Worm (Caenorhabditis elegans): ENCODE data around the gene nhr-90.

- TF ChIP-seq snpc-4 (tag; optimal IDR thresholded peaks at IDR 0.05) (no peak), fos-1 (tag; optimal IDR thresholded peaks at IDR 0.05) (no peak), unc-39 (tag; optimal IDR thresholded peaks at IDR 0.05) (no peak), alr-1 (tag; optimal IDR thresholded peaks at IDR 0.05) (no peak), elt-1 (tag; optimal IDR thresholded peaks at IDR 0.05) (no peak), nhr-21 (tag; optimal IDR thresholded peaks at IDR 0.05) (no peak), gmeb-1 (tag; optimal IDR thresholded peaks at IDR 0.05) (no peak), nhr-237 (tag; optimal IDR thresholded peaks at IDR 0.05) (no peak), skn-1 (tag; optimal IDR thresholded peaks at IDR 0.05) (no peak), blmp-1 (tag; optimal IDR thresholded peaks at IDR 0.05; ENCODE audit: insufficient read depth) (no peak), nhr-12 (tag; optimal IDR thresholded peaks at IDR 0.05) (no peak), lsy-2 (tag; optimal IDR thresholded peaks at IDR 0.05) (no peak), lin-39 (tag; optimal IDR thresholded peaks at IDR 0.05) (no peak)
Observed at ce11 chrV:652940-653339, 42.6 kb downstream of the nhr-90 start, which contains the start of gene srj-5.

All from whole organism, L2 larva.